Fruit fly (Drosophila melanogaster) whole organism, prepupa: ENCODE results near the gene CG34026.
A peak's percentile ranks its signal among the peaks of the same experiment; 100 is the strongest.

Experiments used
- Blimp-1 ChIP-seq: fragments of 200-800 bp; sonication (Bioruptor generic); optimal IDR thresholded peaks from 3 replicates; lab custom pipeline; 2017; ENCODE audit warnings: missing biosample characterization, missing genetic modification characterization, mild to moderate bottlenecking, moderate library complexity, missing genetic modification reagents
- CG11762 ChIP-seq: fragments of 200-800 bp; sonication (Bioruptor generic); optimal IDR thresholded peaks from 3 replicates; lab custom pipeline; 2016; ENCODE audit warnings: missing biosample characterization, missing genetic modification characterization; ENCODE audit not compliant: insufficient read depth
- CG11902 ChIP-seq: fragments of 200-800 bp; sonication (Bioruptor generic); optimal IDR thresholded peaks from 3 replicates; lab custom pipeline; 2016; ENCODE audit warnings: missing biosample characterization, missing genetic modification characterization
- CG15336 ChIP-seq: fragments of 200-800 bp; sonication (Bioruptor generic); IDR thresholded peaks from 2 replicates; pipeline ENCODE4 v1.3.6; 2022; ENCODE audit warnings: missing biosample characterization, missing genetic modification characterization
- CG16779 ChIP-seq: fragments of 200-800 bp; sonication (Bioruptor generic); optimal IDR thresholded peaks from 3 replicates; lab custom pipeline; 2017; ENCODE audit warnings: missing biosample characterization, mild to moderate bottlenecking, missing genetic modification characterization
- CG31627 ChIP-seq: fragments of 200-800 bp; sonication (Bioruptor generic); optimal IDR thresholded peaks from 3 replicates; lab custom pipeline; 2016; ENCODE audit warnings: missing biosample characterization, missing genetic modification characterization
- CG32006 ChIP-seq: fragments of 200-800 bp; sonication (Bioruptor generic); optimal IDR thresholded peaks from 3 replicates; lab custom pipeline; 2017; ENCODE audit warnings: missing biosample characterization, mild to moderate bottlenecking, missing genetic modification characterization
- CG34406 ChIP-seq: fragments of 200-800 bp; sonication (Bioruptor generic); optimal IDR thresholded peaks from 3 replicates; lab custom pipeline; 2016; ENCODE audit warnings: missing biosample characterization, missing genetic modification characterization
- CG4318 ChIP-seq: fragments of 200-800 bp; sonication (Bioruptor generic); optimal IDR thresholded peaks from 3 replicates; lab custom pipeline; 2017; ENCODE audit warnings: missing biosample characterization, mild to moderate bottlenecking, missing genetic modification characterization
- CG6163 ChIP-seq: fragments of 200-800 bp; sonication (Bioruptor generic); IDR thresholded peaks from 3 replicates; pipeline ENCODE4 v1.3.6; 2022; ENCODE audit warnings: missing biosample characterization, missing genetic modification characterization
- CG6276 ChIP-seq: fragments of 200-800 bp; sonication (Bioruptor generic); optimal IDR thresholded peaks from 2 replicates; lab custom pipeline; 2017; ENCODE audit warnings: missing biosample characterization, mild to moderate bottlenecking, missing genetic modification characterization
- CG6808 ChIP-seq: fragments of 200-800 bp; sonication (Bioruptor generic); optimal IDR thresholded peaks from 3 replicates; lab custom pipeline; 2017; ENCODE audit warnings: missing biosample characterization, missing genetic modification characterization, mild to moderate bottlenecking, moderate library complexity, missing genetic modification reagents
- CG7368 ChIP-seq: fragments of 200-800 bp; sonication (Bioruptor generic); optimal IDR thresholded peaks from 3 replicates; lab custom pipeline; 2016; ENCODE audit warnings: missing biosample characterization, missing genetic modification characterization
- CG8119 ChIP-seq: fragments of 200-800 bp; sonication (Bioruptor generic); IDR thresholded peaks from 3 replicates; pipeline ENCODE4 v1.3.6; 2022; ENCODE audit warnings: missing biosample characterization, missing genetic modification characterization
- CG8319 ChIP-seq: fragments of 200-800 bp; sonication (Bioruptor generic); optimal IDR thresholded peaks from 3 replicates; lab custom pipeline; 2016; ENCODE audit warnings: missing biosample characterization, missing genetic modification characterization
- CG8632 ChIP-seq: fragments of 200-800 bp; sonication (Bioruptor generic); optimal IDR thresholded peaks from 3 replicates; lab custom pipeline; 2016; ENCODE audit warnings: missing biosample characterization, missing genetic modification characterization
- Eip75B ChIP-seq: fragments of 200-800 bp; sonication (Bioruptor generic); optimal IDR thresholded peaks from 3 replicates; lab custom pipeline; 2016; ENCODE audit warnings: missing biosample characterization, missing genetic modification characterization
- Eip78C ChIP-seq: fragments of 200-800 bp; sonication (Bioruptor generic); peaks from one replicate; lab custom pipeline; 2016; ENCODE audit warnings: missing biosample characterization, missing genetic modification characterization
- Eip93F ChIP-seq: fragments of 200-800 bp; sonication (Bioruptor generic); optimal IDR thresholded peaks from 2 replicates; lab custom pipeline; 2016; ENCODE audit warnings: missing biosample characterization, mild to moderate bottlenecking, missing genetic modification characterization
- Ets21C ChIP-seq: fragments of 200-800 bp; sonication (Bioruptor generic); optimal IDR thresholded peaks from 3 replicates; lab custom pipeline; 2016; ENCODE audit warnings: missing biosample characterization, missing genetic modification characterization
- Gug ChIP-seq: fragments of 200-800 bp; sonication (Bioruptor generic); IDR thresholded peaks from 2 replicates; pipeline ENCODE4 v1.3.6; 2022; ENCODE audit warnings: missing biosample characterization, missing genetic modification characterization
- Hr39 ChIP-seq: fragments of 200-800 bp; sonication (Bioruptor generic); optimal IDR thresholded peaks from 2 replicates; lab custom pipeline; 2016; ENCODE audit warnings: missing biosample characterization, missing genetic modification characterization
- Hr4 ChIP-seq: fragments of 200-800 bp; sonication (Bioruptor generic); optimal IDR thresholded peaks from 3 replicates; lab custom pipeline; 2016; ENCODE audit warnings: missing biosample characterization, missing genetic modification characterization
- Lpt ChIP-seq: fragments of 200-800 bp; sonication (Bioruptor generic); optimal IDR thresholded peaks from 3 replicates; lab custom pipeline; 2016; ENCODE audit warnings: missing biosample characterization, missing genetic modification characterization
- Met ChIP-seq: fragments of 200-800 bp; sonication (Bioruptor generic); optimal IDR thresholded peaks from 3 replicates; lab custom pipeline; 2016; ENCODE audit warnings: missing biosample characterization, missing genetic modification characterization
- OdsH ChIP-seq: fragments of 200-800 bp; sonication (Bioruptor generic); optimal IDR thresholded peaks from 3 replicates; lab custom pipeline; 2016; ENCODE audit warnings: missing biosample characterization, missing genetic modification characterization
- Smox ChIP-seq: fragments of 200-800 bp; sonication (Bioruptor generic); optimal IDR thresholded peaks from 3 replicates; lab custom pipeline; 2016; ENCODE audit warnings: missing biosample characterization, missing genetic modification characterization
- Sox14 ChIP-seq: fragments of 200-800 bp; sonication (Bioruptor generic); optimal IDR thresholded peaks from 3 replicates; lab custom pipeline; 2016; ENCODE audit warnings: missing biosample characterization, missing genetic modification characterization
- Sox15 ChIP-seq: fragments of 200-800 bp; sonication (Bioruptor generic); optimal IDR thresholded peaks from 3 replicates; lab custom pipeline; 2016; ENCODE audit warnings: missing biosample characterization, missing genetic modification characterization
- achi ChIP-seq: fragments of 200-800 bp; sonication (Bioruptor generic); optimal IDR thresholded peaks from 3 replicates; lab custom pipeline; 2016; ENCODE audit warnings: missing biosample characterization, missing genetic modification characterization
- acj6 ChIP-seq: fragments of 200-800 bp; sonication (Bioruptor generic); optimal IDR thresholded peaks from 3 replicates; lab custom pipeline; 2016; ENCODE audit warnings: missing biosample characterization, missing genetic modification characterization
- cyc ChIP-seq: fragments of 200-800 bp; sonication (Bioruptor generic); optimal IDR thresholded peaks from 3 replicates; lab custom pipeline; 2016; ENCODE audit warnings: missing biosample characterization, missing genetic modification characterization
- dac ChIP-seq: fragments of 200-800 bp; sonication (Bioruptor generic); optimal IDR thresholded peaks from 2 replicates; lab custom pipeline; 2017; ENCODE audit warnings: missing biosample characterization, mild to moderate bottlenecking, missing genetic modification characterization
- dsx ChIP-seq: fragments of 200-800 bp; optimal IDR thresholded peaks from 3 replicates; lab custom pipeline; 2019; ENCODE audit warnings: missing biosample characterization, mild to moderate bottlenecking, missing genetic modification characterization, moderate library complexity; ENCODE audit not compliant: poor library complexity, severe bottlenecking
- esn ChIP-seq: fragments of 200-800 bp; sonication (Bioruptor generic); optimal IDR thresholded peaks from 2 replicates; lab custom pipeline; 2016; ENCODE audit warnings: missing biosample characterization, mild to moderate bottlenecking, missing genetic modification characterization, moderate library complexity
- fd59A ChIP-seq: fragments of 200-800 bp; sonication (Bioruptor generic); optimal IDR thresholded peaks from 2 replicates; lab custom pipeline; 2017; ENCODE audit warnings: missing biosample characterization, mild to moderate bottlenecking, missing genetic modification characterization, missing genetic modification reagents
- fd85E ChIP-seq: fragments of 200-800 bp; sonication (Bioruptor generic); optimal IDR thresholded peaks from 3 replicates; lab custom pipeline; 2016; ENCODE audit warnings: missing biosample characterization, missing genetic modification characterization
- fkh ChIP-seq: fragments of 200-800 bp; sonication (Bioruptor generic); optimal IDR thresholded peaks from 3 replicates; lab custom pipeline; 2017; ENCODE audit warnings: missing biosample characterization, mild to moderate bottlenecking, missing genetic modification characterization, moderate library complexity
- lz ChIP-seq: fragments of 200-800 bp; sonication (Bioruptor generic); optimal IDR thresholded peaks from 3 replicates; lab custom pipeline; 2016; ENCODE audit warnings: missing biosample characterization, missing genetic modification characterization
- net ChIP-seq: fragments of 200-800 bp; sonication (Bioruptor generic); optimal IDR thresholded peaks from 3 replicates; lab custom pipeline; 2016; ENCODE audit warnings: missing biosample characterization, missing genetic modification characterization
- pdm3 ChIP-seq: fragments of 200-800 bp; sonication (Bioruptor generic); optimal IDR thresholded peaks from 3 replicates; lab custom pipeline; 2016; ENCODE audit warnings: missing biosample characterization, missing genetic modification characterization
- salr ChIP-seq, 2 experiments: fragments of 200-800 bp; sonication (Bioruptor generic); optimal IDR thresholded peaks; 3 replicates each; lab custom pipeline; 2016 to 2018; ENCODE audit warnings: missing biosample characterization in 2 of 2, missing genetic modification characterization in 2 of 2, mild to moderate bottlenecking in 1 of 2
- spab ChIP-seq: fragments of 200-800 bp; sonication (Bioruptor generic); optimal IDR thresholded peaks from 2 replicates; lab custom pipeline; 2017; ENCODE audit warnings: missing biosample characterization, mild to moderate bottlenecking, missing genetic modification characterization, missing genetic modification reagents
- ss ChIP-seq, 2 experiments: fragments of 200-800 bp; sonication (Bioruptor generic); optimal IDR thresholded peaks; 2 replicates in 1 of 2; 3 replicates in 1 of 2; lab custom pipeline; 2017 to 2018; ENCODE audit warnings: mild to moderate bottlenecking in 2 of 2, missing biosample characterization in 2 of 2, missing genetic modification characterization in 2 of 2, moderate library complexity in 1 of 2
- svp ChIP-seq: fragments of 200-800 bp; sonication (Bioruptor generic); peaks from one replicate; lab custom pipeline; 2016; ENCODE audit warnings: missing biosample characterization, missing genetic modification characterization
- topi ChIP-seq: fragments of 200-800 bp; sonication (Bioruptor generic); optimal IDR thresholded peaks from 3 replicates; lab custom pipeline; 2016; ENCODE audit warnings: missing biosample characterization, missing genetic modification characterization
- vri ChIP-seq: fragments of 200-800 bp; sonication (Bioruptor generic); optimal IDR thresholded peaks from 3 replicates; lab custom pipeline; 2016; ENCODE audit warnings: missing biosample characterization, mild to moderate bottlenecking, missing genetic modification characterization

Gene CG34026

DNA sequence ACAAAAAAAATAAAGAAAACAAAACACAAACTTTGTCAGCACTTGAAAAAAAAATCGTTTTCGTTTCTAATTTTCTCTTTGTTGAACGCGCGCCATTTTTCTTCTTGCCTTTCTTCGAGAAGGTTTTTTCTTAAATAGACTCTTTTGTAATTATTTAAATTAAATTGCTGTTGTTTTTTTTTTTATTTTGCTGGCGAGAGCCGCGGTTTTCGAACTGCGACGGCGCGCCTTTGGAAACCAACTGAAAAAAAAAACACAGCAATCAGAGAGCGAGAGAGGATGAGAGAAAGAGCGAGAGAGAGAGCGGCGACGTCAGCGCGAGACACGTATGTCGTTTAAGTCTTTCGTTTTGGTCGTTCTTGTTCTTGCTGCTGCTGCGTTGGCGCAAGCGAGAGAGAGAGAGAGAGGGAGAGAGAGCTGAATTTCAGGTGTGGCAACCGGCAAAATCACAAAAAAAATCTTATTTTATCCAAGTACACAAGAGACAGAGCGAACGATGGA is 37.6 kb upstream of the CG34026 start (continued):
- TF ChIP-seq Hr39 (peak; percentile 42), lz (GFP tag; lab: Kevin White, UChicago) (peak; percentile 37), OdsH (GFP tag; lab: Kevin White, UChicago) (peak; percentile 48), CG6276 (GFP tag; lab: Kevin White, UChicago) (peak; percentile 5), CG16779 (peak; percentile 27), dac (no peak), CG11902 (GFP tag; lab: Kevin White, UChicago) (no peak), CG11762 (peak; percentile 0), spab (GFP tag; lab: Kevin White, UChicago) (peak; percentile 70), salr (GFP tag; optimal IDR thresholded peaks at IDR 0.05; lab: Kevin White, UChicago) (peak in 1 of 2 experiments; percentile 53), CG32006 (GFP tag; lab: Kevin White, UChicago) (peak; percentile 48), Ets21C (GFP tag; lab: Kevin White, UChicago) (peak; percentile 21), Smox (peak; percentile 46), CG15336 (GFP tag; lab: Robert Waterston, UW) (no peak), achi (GFP tag; lab: Kevin White, UChicago) (peak; percentile 27), CG31627 (GFP tag; lab: Kevin White, UChicago) (peak; percentile 31), ss (GFP tag; optimal IDR thresholded peaks at IDR 0.05; lab: Kevin White, UChicago) (peak; percentile 81 to 85), Eip75B (GFP tag; lab: Kevin White, UChicago) (peak; percentile 34), Sox15 (no peak), CG6808 (GFP tag; lab: Kevin White, UChicago) (peak; percentile 84), Hr4 (GFP tag; lab: Kevin White, UChicago) (peak; percentile 17), dsx (GFP tag; lab: Kevin White, UChicago) (no peak), Eip93F (no peak), net (GFP tag; lab: Kevin White, UChicago) (peak; percentile 57), acj6 (GFP tag; lab: Kevin White, UChicago) (peak; percentile 11), fkh (GFP tag; lab: Kevin White, UChicago) (no peak), CG7368 (GFP tag; lab: Kevin White, UChicago) (peak; percentile 37), topi (GFP tag; lab: Kevin White, UChicago) (peak; percentile 57), Sox14 (peak; percentile 51), CG8632 (GFP tag; lab: Kevin White, UChicago) (peak; percentile 48), Blimp-1 (GFP tag; lab: Kevin White, UChicago) (no peak), Met (peak; percentile 62), fd85E (no peak), esn (GFP tag; lab: Kevin White, UChicago) (peak; percentile 65), Gug (GFP tag; lab: Robert Waterston, UW) (no peak), cyc (peak; percentile 35), vri (GFP tag; lab: Kevin White, UChicago) (peak; percentile 50)

DNA sequence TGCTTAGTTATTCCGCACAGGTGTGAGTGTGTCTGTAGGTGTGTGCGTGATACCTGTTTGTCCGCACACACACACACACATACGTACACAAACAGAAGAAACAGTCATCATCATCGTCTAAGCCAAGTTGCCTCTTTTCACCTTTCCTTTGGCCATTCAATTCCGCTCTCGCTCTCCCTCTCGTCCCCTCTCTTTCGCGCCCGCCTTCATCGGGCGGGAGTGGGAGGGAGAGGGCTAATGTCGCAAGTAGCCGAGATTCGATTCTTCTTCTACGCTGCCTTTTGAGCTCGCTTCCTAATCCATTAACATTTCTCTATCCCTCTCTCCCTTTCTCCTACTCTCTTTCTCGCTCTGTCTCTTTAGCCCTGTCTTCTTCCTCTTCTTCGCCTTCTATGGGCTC is 36.5 kb upstream of the CG34026 start:
- no peak for TF ChIP-seq salr (GFP tag; optimal IDR thresholded peaks at IDR 0.05; lab: Kevin White, UChicago)
- TF ChIP-seq CG6276 (GFP tag; lab: Kevin White, UChicago): no peak
- peak; percentile 14 for TF ChIP-seq dsx (GFP tag; lab: Kevin White, UChicago)
- TF ChIP-seq CG4318 (GFP tag; lab: Kevin White, UChicago): no peak
- TF ChIP-seq Eip78C (GFP tag; lab: Kevin White, UChicago): no peak
- TF ChIP-seq Hr39: no peak
- TF ChIP-seq CG15336 (GFP tag; lab: Robert Waterston, UW): peak; percentile 13; the same call in 1 of the 2 replicates
- no peak for TF ChIP-seq fd59A (GFP tag; lab: Kevin White, UChicago)
- TF ChIP-seq Hr4 (GFP tag; lab: Kevin White, UChicago): no peak
- TF ChIP-seq CG6163: 0 out of 3 replicates have a peak, but pooled peaks have one; percentile 37
- TF ChIP-seq acj6 (GFP tag; lab: Kevin White, UChicago): no peak
- no peak for TF ChIP-seq Sox14
- peak; percentile 17 for TF ChIP-seq Lpt
- TF ChIP-seq fkh (GFP tag; lab: Kevin White, UChicago): peak; percentile 22
- no peak for TF ChIP-seq CG32006 (GFP tag; lab: Kevin White, UChicago)
- no peak for TF ChIP-seq spab (GFP tag; lab: Kevin White, UChicago)
- no peak for TF ChIP-seq CG8319
- no peak for TF ChIP-seq Sox15
- TF ChIP-seq CG34406 (GFP tag; lab: Kevin White, UChicago): no peak
- no peak for TF ChIP-seq Gug (GFP tag; lab: Robert Waterston, UW)
- no peak for TF ChIP-seq pdm3 (GFP tag; lab: Kevin White, UChicago)
- TF ChIP-seq CG8119: 0 out of 3 replicates have a peak, but pooled peaks have one; percentile 18
- TF ChIP-seq net (GFP tag; lab: Kevin White, UChicago): no peak
- TF ChIP-seq svp (GFP tag; lab: Kevin White, UChicago): no peak
